Worm (Caenorhabditis elegans): ENCODE measurements around the gene C26B2.8.

DNA sequence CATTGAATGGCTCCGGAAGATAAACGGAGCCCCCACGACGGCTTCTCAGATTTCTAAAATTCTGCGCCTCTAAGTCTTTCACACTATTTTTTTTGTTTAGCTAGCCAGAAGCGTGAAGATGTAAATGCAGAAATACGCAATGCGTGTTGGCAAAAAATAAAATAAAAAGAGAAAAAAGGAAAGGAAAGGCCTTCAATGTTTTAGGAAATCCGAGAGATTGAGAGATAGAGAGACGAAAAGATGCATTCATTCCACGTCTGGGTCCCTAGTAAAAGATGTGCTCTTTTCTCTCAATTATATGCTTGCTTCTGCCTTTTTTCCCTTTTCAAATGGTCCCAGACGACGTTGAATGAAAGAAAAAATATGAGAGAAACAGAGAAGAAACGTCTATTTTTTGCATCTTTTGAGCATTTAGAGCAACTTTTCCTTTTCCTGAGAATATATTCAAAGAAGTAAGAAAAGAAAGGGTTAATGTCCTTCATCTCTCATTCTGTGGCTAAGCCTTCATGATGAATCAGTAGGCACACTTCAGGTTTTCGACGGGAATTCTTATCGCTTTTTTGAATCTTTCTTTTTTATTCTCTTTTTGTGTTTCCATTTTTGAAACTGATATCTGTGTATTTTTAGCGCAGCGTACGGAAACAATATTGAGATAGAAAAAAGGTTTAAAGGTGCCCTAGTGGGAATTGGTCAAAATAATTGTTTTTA is 26.8 kb downstream of the C26B2.8 start:
- TF ChIP-seq pqm-1 (tag; optimal IDR thresholded peaks at IDR 0.05) (no peak), mdt-29 (GFP tag; IDR thresholded peaks at IDR 0.05) (no peak), lin-39 (tag; optimal IDR thresholded peaks at IDR 0.05) (no peak), ztf-11 (tag; optimal IDR thresholded peaks at IDR 0.05) (no peak), nhr-77 (tag; optimal IDR thresholded peaks at IDR 0.05) (no peak), R02D3.7 (tag; optimal IDR thresholded peaks at IDR 0.05) (no peak), nhr-76 (tag; optimal IDR thresholded peaks at IDR 0.05) (no peak), ceh-32 (tag; optimal IDR thresholded peaks at IDR 0.05; ENCODE audit: poor library complexity) (no peak), dmd-9 (GFP tag; IDR thresholded peaks at IDR 0.05) (no peak)

All from whole organism, L4 larva.